Worm (Caenorhabditis elegans) whole organism, late embryonic: ENCODE results near the gene cank-26.
A peak's percentile ranks its signal among the peaks of the same experiment; 100 is the strongest.

ENCODE experiments used
- C08G9.2 ChIP-seq: sonication (generic microtip); optimal IDR thresholded peaks from 2 replicates; lab custom pipeline; 2016; ENCODE audit warnings: mild to moderate bottlenecking, missing genetic modification characterization, moderate library complexity, missing compliant biosample characterization
- C38D4.7 ChIP-seq: fragments of 200-800 bp; sonication (Bioruptor generic); optimal IDR thresholded peaks from 2 replicates; lab custom pipeline; 2018; ENCODE audit warnings: mild to moderate bottlenecking, missing genetic modification characterization, moderate library complexity, missing compliant biosample characterization
- ahr-1 ChIP-seq: sonication (generic microtip); optimal IDR thresholded peaks from 2 replicates; lab custom pipeline; 2016; ENCODE audit warnings: missing genetic modification characterization, missing compliant biosample characterization
- ceh-14 ChIP-seq: sonication (generic microtip); optimal IDR thresholded peaks from 2 replicates; lab custom pipeline; 2016; ENCODE audit warnings: missing genotype, missing genetic modification characterization, missing compliant biosample characterization
- ceh-18 ChIP-seq: sonication (generic microtip); optimal IDR thresholded peaks from 2 replicates; lab custom pipeline; 2016; ENCODE audit warnings: missing genetic modification characterization, missing compliant biosample characterization
- ceh-19 ChIP-seq: fragments of 200-800 bp; sonication (Bioruptor generic); optimal IDR thresholded peaks from 2 replicates; lab custom pipeline; 2018; ENCODE audit warnings: mild to moderate bottlenecking, missing genetic modification characterization, missing compliant biosample characterization
- ceh-2 ChIP-seq: sonication (generic microtip); optimal IDR thresholded peaks from 2 replicates; lab custom pipeline; 2016; ENCODE audit warnings: missing genotype, missing genetic modification characterization, missing compliant biosample characterization
- ceh-22 ChIP-seq: sonication (generic microtip); optimal IDR thresholded peaks from 2 replicates; lab custom pipeline; 2017; ENCODE audit warnings: missing biosample characterization, missing genetic modification characterization
- ceh-24 ChIP-seq: sonication (generic microtip); optimal IDR thresholded peaks from 2 replicates; lab custom pipeline; 2016; ENCODE audit warnings: mild to moderate bottlenecking, missing genetic modification characterization, missing compliant biosample characterization
- ceh-30 ChIP-seq: fragments of 150-350 bp; optimal IDR thresholded peaks from 2 replicates; lab custom pipeline; 2014; ENCODE audit warnings: missing biosample characterization, missing genetic modification characterization
- ceh-31 ChIP-seq: sonication (generic microtip); optimal IDR thresholded peaks from 2 replicates; lab custom pipeline; 2016; ENCODE audit warnings: missing genetic modification characterization, missing compliant biosample characterization
- ceh-34 ChIP-seq: sonication (generic microtip); optimal IDR thresholded peaks from 2 replicates; lab custom pipeline; 2016; ENCODE audit warnings: mild to moderate bottlenecking, missing genetic modification characterization, missing compliant biosample characterization
- ceh-45 ChIP-seq: fragments of 200-800 bp; sonication (Bioruptor generic); IDR thresholded peaks from 2 replicates; pipeline ENCODE4 v1.3.6; 2022; ENCODE audit warnings: missing genetic modification reagents, missing genetic modification characterization, missing compliant biosample characterization
- ceh-48 ChIP-seq: sonication (generic microtip); optimal IDR thresholded peaks from 2 replicates; lab custom pipeline; 2016; ENCODE audit warnings: missing genetic modification characterization, inconsistent platforms, missing compliant biosample characterization
- ceh-6 ChIP-seq: fragments of 200-800 bp; sonication (Bioruptor generic); optimal IDR thresholded peaks from 2 replicates; lab custom pipeline; 2018; ENCODE audit warnings: mild to moderate bottlenecking, missing genetic modification characterization, missing compliant biosample characterization
- che-1 ChIP-seq: sonication (generic microtip); optimal IDR thresholded peaks from 2 replicates; lab custom pipeline; 2016; ENCODE audit warnings: mild to moderate bottlenecking, missing genetic modification characterization, missing compliant biosample characterization
- dmd-4 ChIP-seq: sonication (generic microtip); optimal IDR thresholded peaks from 2 replicates; lab custom pipeline; 2016; ENCODE audit warnings: borderline replicate concordance, missing genetic modification characterization, missing compliant biosample characterization
- dve-1 ChIP-seq: sonication (generic microtip); optimal IDR thresholded peaks from 2 replicates; lab custom pipeline; 2017; ENCODE audit warnings: antibody characterized with exemption, mild to moderate bottlenecking, missing genetic modification characterization, missing compliant biosample characterization
- fkh-10 ChIP-seq: fragments of 150-350 bp; optimal IDR thresholded peaks from 2 replicates; lab custom pipeline; 2014; ENCODE audit warnings: missing biosample characterization, missing genetic modification reagents, missing genetic modification characterization
- gmeb-2 ChIP-seq: sonication (generic microtip); optimal IDR thresholded peaks from 2 replicates; lab custom pipeline; 2016; ENCODE audit warnings: missing genetic modification characterization, inconsistent platforms, missing compliant biosample characterization
- hlh-15 ChIP-seq: sonication (generic microtip); optimal IDR thresholded peaks from 2 replicates; lab custom pipeline; 2016; ENCODE audit warnings: missing genetic modification characterization, missing compliant biosample characterization
- hlh-30 ChIP-seq: sonication (generic microtip); optimal IDR thresholded peaks from 2 replicates; lab custom pipeline; 2017; ENCODE audit warnings: antibody characterized with exemption, missing genetic modification characterization, missing compliant biosample characterization; ENCODE audit not compliant: insufficient read depth
- hlh-8 ChIP-seq: sonication (generic microtip); optimal IDR thresholded peaks from 2 replicates; lab custom pipeline; 2016; ENCODE audit warnings: missing genotype, missing genetic modification characterization, missing compliant biosample characterization
- lin-11 ChIP-seq: fragments of 200-800 bp; sonication (Bioruptor generic); optimal IDR thresholded peaks from 2 replicates; lab custom pipeline; 2018; ENCODE audit warnings: mild to moderate bottlenecking, missing genetic modification characterization, missing compliant biosample characterization
- mec-3 ChIP-seq: sonication (generic microtip); optimal IDR thresholded peaks from 2 replicates; lab custom pipeline; 2016; ENCODE audit warnings: borderline replicate concordance, missing genetic modification characterization, missing compliant biosample characterization
- nfya-1 ChIP-seq: sonication (generic microtip); optimal IDR thresholded peaks from 2 replicates; lab custom pipeline; 2017; ENCODE audit warnings: missing genetic modification characterization, mild to moderate bottlenecking, missing compliant biosample characterization, antibody characterized with exemption, moderate library complexity
- nhr-11 ChIP-seq: fragments of 150-350 bp; optimal IDR thresholded peaks from 2 replicates; lab custom pipeline; 2014; ENCODE audit warnings: missing biosample characterization, missing genetic modification characterization
- nhr-232 ChIP-seq: sonication (generic microtip); optimal IDR thresholded peaks from 2 replicates; lab custom pipeline; 2016; ENCODE audit warnings: missing genetic modification characterization, missing compliant biosample characterization
- pag-3 ChIP-seq: sonication (generic microtip); optimal IDR thresholded peaks from 2 replicates; lab custom pipeline; 2016; ENCODE audit warnings: missing compliant biosample characterization, missing genetic modification characterization, borderline replicate concordance
- pha-2 ChIP-seq: sonication (generic microtip); optimal IDR thresholded peaks from 2 replicates; lab custom pipeline; 2017; ENCODE audit warnings: mild to moderate bottlenecking, missing genetic modification characterization, missing compliant biosample characterization
- pha-4 ChIP-seq: fragments of 150-350 bp; optimal IDR thresholded peaks from 2 replicates; lab custom pipeline; 2018; ENCODE audit warnings: missing biosample characterization, missing genetic modification reagents, missing genetic modification characterization
- ref-2 ChIP-seq: sonication (generic microtip); optimal IDR thresholded peaks from 2 replicates; lab custom pipeline; 2016; ENCODE audit warnings: missing genetic modification characterization, missing compliant biosample characterization
- sdc-2 ChIP-seq: sonication (generic microtip); optimal IDR thresholded peaks from 2 replicates; lab custom pipeline; 2016; ENCODE audit warnings: missing genotype, missing genetic modification characterization, missing compliant biosample characterization
- sox-2 ChIP-seq: fragments of 200-800 bp; sonication (Bioruptor generic); IDR thresholded peaks from 2 replicates; pipeline ENCODE4 v1.3.6; 2022; ENCODE audit warnings: missing genetic modification reagents, missing genetic modification characterization, missing compliant biosample characterization
- sox-4 ChIP-seq: sonication (generic microtip); optimal IDR thresholded peaks from 2 replicates; lab custom pipeline; 2017; ENCODE audit warnings: mild to moderate bottlenecking, missing genetic modification characterization, inconsistent platforms, missing compliant biosample characterization
- syd-9 ChIP-seq: sonication (generic microtip); optimal IDR thresholded peaks from 2 replicates; lab custom pipeline; 2016; ENCODE audit warnings: mild to moderate bottlenecking, missing genetic modification characterization, moderate library complexity, missing compliant biosample characterization
- tbx-2 ChIP-seq: sonication (generic microtip); optimal IDR thresholded peaks from 2 replicates; lab custom pipeline; 2016; ENCODE audit warnings: missing genetic modification characterization, missing compliant biosample characterization
- tbx-7 ChIP-seq: sonication (generic microtip); optimal IDR thresholded peaks from 2 replicates; lab custom pipeline; 2016; ENCODE audit warnings: missing genotype, missing genetic modification characterization, missing compliant biosample characterization
- ttx-3 ChIP-seq: sonication (generic microtip); optimal IDR thresholded peaks from 2 replicates; lab custom pipeline; 2016; ENCODE audit warnings: missing genetic modification reagents, missing genetic modification characterization, missing compliant biosample characterization
- unc-42 ChIP-seq: sonication (generic microtip); optimal IDR thresholded peaks from 2 replicates; lab custom pipeline; 2016; ENCODE audit warnings: missing genotype, missing genetic modification characterization, missing compliant biosample characterization
- unc-55 ChIP-seq: sonication (generic microtip); optimal IDR thresholded peaks from 2 replicates; lab custom pipeline; 2017; ENCODE audit warnings: missing biosample characterization, missing genetic modification reagents, missing genetic modification characterization

The cank-26 gene

ce11 chrII:4000430-4000829, 25.6 kb upstream of the cank-26 start:
- TF ChIP-seq sox-4 (tag; lab: Kevin White, UChicago) = no peak
- TF ChIP-seq ceh-18 (tag; lab: Kevin White, UChicago) = no peak
- no peak for TF ChIP-seq dmd-4 (tag; lab: Kevin White, UChicago)
- TF ChIP-seq syd-9 (tag; lab: Kevin White, UChicago) = no peak
- no peak for TF ChIP-seq sox-2 (GFP tag; lab: Robert Waterston, UW)
- TF ChIP-seq gmeb-2 = no peak
- no peak for TF ChIP-seq pag-3 (tag; lab: Kevin White, UChicago)
- TF ChIP-seq ceh-34 = no peak
- no peak for TF ChIP-seq unc-55 (GFP tag; lab: Kevin White, UChicago)
- no peak for TF ChIP-seq nhr-232 (tag; lab: Kevin White, UChicago)
- TF ChIP-seq mec-3 (tag; lab: Kevin White, UChicago) = no peak
- no peak for TF ChIP-seq hlh-8 (tag; lab: Kevin White, UChicago)
- TF ChIP-seq che-1 = no peak
- TF ChIP-seq ceh-45 (GFP tag; lab: Robert Waterston, UW) = no peak

ce11 chrII:3999537-3999936, 24.7 kb upstream of the cank-26 start:
- TF ChIP-seq ceh-48 (tag; lab: Kevin White, UChicago) (peak; percentile 18), ceh-31 (tag; lab: Kevin White, UChicago) (peak; percentile 71), C08G9.2 (tag; lab: Kevin White, UChicago) (peak; percentile 35), fkh-10 (peak; percentile 43), ref-2 (tag; lab: Kevin White, UChicago) (peak; percentile 66), dmd-4 (tag; lab: Kevin White, UChicago) (no peak), tbx-7 (tag; lab: Kevin White, UChicago) (no peak), pha-2 (tag; lab: Kevin White, UChicago) (no peak), nfya-1 (tag; lab: Kevin White, UChicago) (peak; percentile 28), ceh-22 (tag; lab: Kevin White, UChicago) (no peak), ceh-19 (GFP tag; lab: Kevin White, UChicago) (peak; percentile 27), tbx-2 (tag; lab: Kevin White, UChicago) (peak; percentile 59), ceh-34 (peak; percentile 66), ceh-6 (peak; percentile 7), ttx-3 (tag; lab: Kevin White, UChicago) (no peak), ahr-1 (tag; lab: Kevin White, UChicago) (no peak), sdc-2 (tag; lab: Kevin White, UChicago) (peak; percentile 24), unc-42 (tag; lab: Kevin White, UChicago) (peak; percentile 94), ceh-14 (tag; lab: Kevin White, UChicago) (peak; percentile 38)
- TF ChIP-seq, all 69 proteins: peak for 13

- no peak for TF ChIP-seq lin-11
- TF ChIP-seq dmd-4 (tag; lab: Kevin White, UChicago) = no peak
- no peak for TF ChIP-seq C38D4.7 (GFP tag; lab: Kevin White, UChicago)
- no peak for TF ChIP-seq hlh-15 (tag; lab: Kevin White, UChicago)
- TF ChIP-seq ceh-2 (tag; lab: Kevin White, UChicago) = no peak
- TF ChIP-seq ceh-24 (tag; lab: Kevin White, UChicago) = no peak
- no peak for TF ChIP-seq ceh-30 (tag; lab: Kevin White, UChicago)
- TF ChIP-seq ref-2 (tag; lab: Kevin White, UChicago) = no peak
- no peak for TF ChIP-seq hlh-30 (tag; lab: Kevin White, UChicago)
- no peak for TF ChIP-seq nhr-11 (tag; lab: Kevin White, UChicago)
- no peak for TF ChIP-seq ceh-48 (tag; lab: Kevin White, UChicago)
- no peak for TF ChIP-seq pha-4 (tag; lab: Kevin White, UChicago)
- TF ChIP-seq C08G9.2 (tag; lab: Kevin White, UChicago) = no peak
- no peak for TF ChIP-seq dve-1
- no peak for TF ChIP-seq sox-4 (tag; lab: Kevin White, UChicago)
Measured at ce11 chrII:3996005-3996404, 21.1 kb upstream of the cank-26 start, which contains the start of gene clc-22. Gene clc-22 (minus strand): TSS chrII:3996075.
